Worm (Caenorhabditis elegans) whole organism, young adult: ENCODE measurements around the gene vhp-1.

Experiments used
- B0336.3 ChIP-seq: fragments of 200-800 bp; sonication (Bioruptor generic); IDR thresholded peaks from 2 replicates; pipeline ENCODE4 v1.3.6; 2022; ENCODE audit warnings: missing genetic modification characterization, missing compliant biosample characterization
- F57C9.4 ChIP-seq: sonication (generic microtip); optimal IDR thresholded peaks from 2 replicates; lab custom pipeline; 2017; ENCODE audit warnings: mild to moderate bottlenecking, missing genetic modification characterization, missing compliant biosample characterization
- K11D2.4 ChIP-seq: fragments of 200-800 bp; sonication (Bioruptor generic); IDR thresholded peaks from 2 replicates; pipeline ENCODE4 v1.3.6; 2022; ENCODE audit warnings: missing genetic modification reagents, missing genetic modification characterization, missing compliant biosample characterization
- K12H6.12 ChIP-seq: fragments of 200-800 bp; sonication (Bioruptor generic); optimal IDR thresholded peaks from 2 replicates; lab custom pipeline; 2018; ENCODE audit warnings: mild to moderate bottlenecking, missing genetic modification characterization, missing compliant biosample characterization
- Y95B8A.8 ChIP-seq: fragments of 200-800 bp; sonication (Bioruptor generic); IDR thresholded peaks from 2 replicates; pipeline ENCODE4 v1.3.6; 2022; ENCODE audit warnings: missing genetic modification reagents, missing genetic modification characterization, missing compliant biosample characterization
- ZK185.1 ChIP-seq: sonication (generic microtip); optimal IDR thresholded peaks from 2 replicates; lab custom pipeline; 2016; ENCODE audit warnings: mild to moderate bottlenecking, missing genetic modification characterization, missing compliant biosample characterization; ENCODE audit not compliant: poor library complexity, severe bottlenecking
- akir-1 ChIP-seq: fragments of 200-800 bp; sonication (Bioruptor generic); optimal IDR thresholded peaks from 2 replicates; lab custom pipeline; 2018; ENCODE audit warnings: mild to moderate bottlenecking, missing genetic modification characterization, moderate library complexity, missing compliant biosample characterization
- ama-1 ChIP-seq, 3 experiments: fragments of 150-350 bp in 1 of 3; sonication (generic microtip) in 2 of 3; optimal IDR thresholded peaks; 2 replicates each; lab custom pipeline; 2014 to 2018; ENCODE audit warnings: missing biosample characterization in 2 of 3, missing genetic modification characterization in 2 of 3, missing genetic modification reagents in 2 of 3
- attf-3 ChIP-seq: fragments of 200-800 bp; sonication (Bioruptor generic); conservative IDR thresholded peaks from 2 replicates; pipeline ENCODE4 v1.3.6; 2022; ENCODE audit warnings: missing genetic modification reagents, missing genetic modification characterization, missing compliant biosample characterization
- bed-2 ChIP-seq: fragments of 200-800 bp; sonication (Bioruptor generic); IDR thresholded peaks from 2 replicates; pipeline ENCODE4 v1.3.6; 2022; ENCODE audit warnings: missing genetic modification reagents, missing genetic modification characterization, missing compliant biosample characterization
- cebp-1 ChIP-seq, 2 experiments: fragments of 200-800 bp in 1 of 2; sonication (Bioruptor generic) in 1 of 2; sonication (generic microtip) in 1 of 2; IDR thresholded peaks in 1 of 2; optimal IDR thresholded peaks in 1 of 2; 2 replicates each; pipeline versions ENCODE4 v1.3.6 to Lab custom; 2017 to 2022; ENCODE audit warnings: missing compliant biosample characterization in 2 of 2, missing genetic modification characterization in 2 of 2, mild to moderate bottlenecking in 1 of 2, missing genetic modification reagents in 1 of 2, moderate library complexity in 1 of 2
- ceh-40 ChIP-seq: fragments of 200-800 bp; sonication (Bioruptor generic); IDR thresholded peaks from 2 replicates; pipeline ENCODE4 v1.3.6; 2022; ENCODE audit warnings: missing genetic modification characterization, missing compliant biosample characterization
- ceh-91 ChIP-seq: fragments of 200-800 bp; sonication (Bioruptor generic); IDR thresholded peaks from 2 replicates; pipeline ENCODE4 v1.3.6; 2022; ENCODE audit warnings: missing genetic modification reagents, missing genetic modification characterization, missing compliant biosample characterization
- chd-7 ChIP-seq: sonication (generic microtip); optimal IDR thresholded peaks from 2 replicates; lab custom pipeline; 2016; ENCODE audit warnings: mild to moderate bottlenecking, missing genetic modification characterization, moderate library complexity, missing compliant biosample characterization
- die-1 ChIP-seq: sonication (generic microtip); optimal IDR thresholded peaks from 2 replicates; lab custom pipeline; 2016; ENCODE audit warnings: missing genotype, mild to moderate bottlenecking, missing genetic modification characterization, missing compliant biosample characterization
- dox-1 ChIP-seq: fragments of 200-800 bp; sonication (Bioruptor generic); IDR thresholded peaks from 2 replicates; pipeline ENCODE4 v1.3.6; 2022; ENCODE audit warnings: missing genetic modification reagents, missing genetic modification characterization, missing compliant biosample characterization
- efl-1 ChIP-seq: fragments of 150-350 bp; optimal IDR thresholded peaks from 2 replicates; lab custom pipeline; 2014; ENCODE audit warnings: missing biosample characterization, missing genetic modification reagents, missing genetic modification characterization
- fkh-3 ChIP-seq: sonication (generic microtip); optimal IDR thresholded peaks from 2 replicates; lab custom pipeline; 2016; ENCODE audit warnings: mild to moderate bottlenecking, missing genetic modification characterization, missing compliant biosample characterization
- hlh-26 ChIP-seq: fragments of 200-800 bp; sonication (Bioruptor generic); conservative IDR thresholded peaks from 2 replicates; pipeline ENCODE4 v1.3.6; 2022; ENCODE audit warnings: missing genetic modification reagents, missing genetic modification characterization, missing compliant biosample characterization
- hrde-1 ChIP-seq: sonication (generic microtip); optimal IDR thresholded peaks from 2 replicates; lab custom pipeline; 2016; ENCODE audit warnings: missing genetic modification characterization, mild to moderate bottlenecking, missing compliant biosample characterization, moderate library complexity, missing genotype, missing genetic modification reagents, borderline replicate concordance
- lag-1 ChIP-seq: fragments of 200-800 bp; sonication (Bioruptor generic); IDR thresholded peaks from 2 replicates; pipeline ENCODE4 v1.3.6; 2022; ENCODE audit warnings: missing genetic modification reagents, missing genetic modification characterization, missing compliant biosample characterization
- lir-1 ChIP-seq: fragments of 200-800 bp; sonication (Bioruptor generic); conservative IDR thresholded peaks from 2 replicates; pipeline ENCODE4 v1.3.6; 2022; ENCODE audit warnings: missing genetic modification reagents, missing genetic modification characterization, missing compliant biosample characterization
- madf-3 ChIP-seq: fragments of 200-800 bp; sonication (Bioruptor generic); IDR thresholded peaks from 2 replicates; pipeline ENCODE4 v1.3.6; 2022; ENCODE audit warnings: missing genetic modification reagents, missing genetic modification characterization, missing compliant biosample characterization
- madf-6 ChIP-seq: fragments of 200-800 bp; sonication (Bioruptor generic); IDR thresholded peaks from 2 replicates; pipeline ENCODE4 v1.3.6; 2022; ENCODE audit warnings: missing genetic modification reagents, missing genetic modification characterization, missing compliant biosample characterization
- nfyb-1 ChIP-seq: fragments of 200-800 bp; sonication (Bioruptor generic); IDR thresholded peaks from 2 replicates; pipeline ENCODE4 v1.3.6; 2022; ENCODE audit warnings: missing genetic modification reagents, missing genetic modification characterization, missing compliant biosample characterization
- nhr-80 ChIP-seq: sonication (generic microtip); optimal IDR thresholded peaks from 2 replicates; lab custom pipeline; 2016; ENCODE audit warnings: missing genetic modification characterization, missing compliant biosample characterization
- nhr-90 ChIP-seq: sonication (generic microtip); optimal IDR thresholded peaks from 2 replicates; lab custom pipeline; 2016; ENCODE audit warnings: missing genotype, mild to moderate bottlenecking, missing genetic modification characterization, missing compliant biosample characterization
- pha-4 ChIP-seq: fragments of 150-350 bp; sonication (generic microtip); optimal IDR thresholded peaks from 2 replicates; lab custom pipeline; 2014; ENCODE audit warnings: missing biosample characterization, missing genetic modification reagents, missing genetic modification characterization
- repo-1 ChIP-seq: sonication (generic microtip); optimal IDR thresholded peaks from 2 replicates; lab custom pipeline; 2017; ENCODE audit warnings: mild to moderate bottlenecking, missing genetic modification characterization, missing compliant biosample characterization
- sea-2 ChIP-seq: fragments of 200-800 bp; sonication (Bioruptor generic); IDR thresholded peaks from 2 replicates; pipeline ENCODE4 v1.3.6; 2022; ENCODE audit warnings: missing genetic modification characterization, missing compliant biosample characterization
- snpc-1.3 ChIP-seq: sonication (generic microtip); optimal IDR thresholded peaks from 2 replicates; lab custom pipeline; 2017; ENCODE audit warnings: missing genetic modification characterization, mild to moderate bottlenecking, missing compliant biosample characterization, antibody characterized with exemption, moderate library complexity, missing genotype, missing genetic modification reagents; ENCODE audit not compliant: insufficient read depth
- sptf-2 ChIP-seq: fragments of 200-800 bp; sonication (Bioruptor generic); optimal IDR thresholded peaks from 2 replicates; lab custom pipeline; 2018; ENCODE audit warnings: mild to moderate bottlenecking, missing genetic modification characterization, missing compliant biosample characterization
- tbx-9 ChIP-seq: sonication (generic microtip); optimal IDR thresholded peaks from 2 replicates; lab custom pipeline; 2016; ENCODE audit warnings: borderline replicate concordance, missing genetic modification characterization, inconsistent platforms, missing compliant biosample characterization
- xnd-1 ChIP-seq: sonication (generic microtip); optimal IDR thresholded peaks from 2 replicates; lab custom pipeline; 2016; ENCODE audit warnings: missing genotype, missing genetic modification reagents, missing genetic modification characterization, missing compliant biosample characterization
- ztf-28 ChIP-seq: fragments of 200-800 bp; sonication (Bioruptor generic); IDR thresholded peaks from 2 replicates; pipeline ENCODE4 v1.3.6; 2022; ENCODE audit warnings: missing genetic modification reagents, missing genetic modification characterization, missing compliant biosample characterization

The vhp-1 gene

DNA sequence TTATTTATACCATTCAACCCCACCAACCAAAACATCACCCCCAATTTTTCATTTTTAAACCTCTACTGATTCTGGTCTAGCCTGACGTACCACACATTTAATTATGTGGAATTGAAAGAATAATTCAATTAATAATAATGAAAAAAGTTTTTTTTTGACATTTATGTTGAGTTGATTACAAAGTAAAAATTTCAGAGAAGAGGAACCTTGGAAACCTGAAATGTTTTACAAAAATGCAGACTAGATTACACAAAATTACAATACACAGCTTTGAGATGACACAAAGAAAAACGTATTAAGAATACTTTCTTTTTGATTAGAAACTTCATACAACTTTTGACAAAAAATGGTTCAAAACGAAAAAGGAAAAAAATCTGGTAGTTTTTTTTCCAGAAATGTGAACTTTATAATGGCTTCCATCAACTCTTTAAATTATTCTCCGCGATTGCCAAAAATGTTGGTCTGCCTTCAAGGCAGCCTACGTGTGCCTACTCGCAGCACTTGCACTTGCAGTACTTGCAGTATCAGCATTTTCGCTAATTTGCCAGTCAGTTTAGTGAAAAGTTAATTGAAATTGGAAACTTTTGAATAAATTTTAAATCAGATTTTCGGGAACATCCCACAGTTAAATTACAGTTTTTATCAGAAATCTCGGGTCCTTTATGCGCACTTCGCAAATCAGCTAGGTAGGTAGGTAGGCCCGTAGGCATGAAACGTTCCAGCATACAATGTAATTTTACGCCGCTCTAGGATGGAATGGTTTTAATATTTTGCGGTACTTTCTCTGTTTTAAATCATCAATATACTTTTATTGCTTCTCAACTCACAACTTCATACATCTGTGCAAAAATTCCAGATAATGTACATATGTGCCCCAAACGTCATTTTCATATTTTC lies 17.8 kb downstream of the vhp-1 start:
- peak; percentile 17; the same call in 1 of the 2 replicates for TF ChIP-seq madf-6 (GFP tag; lab: Robert Waterston, UW)
- TF ChIP-seq cebp-1 (GFP tag; IDR thresholded peaks at IDR 0.05; lab: Robert Waterston, UW), result no peak; the same call in 1 of the 2 replicates
- TF ChIP-seq cebp-1 (tag; optimal IDR thresholded peaks at IDR 0.05; lab: Kevin White, UChicago), result peak; percentile 61
- TF ChIP-seq Y95B8A.8 (GFP tag; lab: Robert Waterston, UW), result no peak
- 0 out of 2 replicates have a peak, but pooled peaks have one; percentile 69 for TF ChIP-seq nfyb-1 (GFP tag; lab: Robert Waterston, UW)
- TF ChIP-seq ceh-40 (GFP tag; lab: Robert Waterston, UW), result peak; percentile 64; the same call in 1 of the 2 replicates
- peak; percentile 37; the same call in 1 of the 2 replicates for TF ChIP-seq K11D2.4 (GFP tag; lab: Robert Waterston, UW)
- TF ChIP-seq ama-1 (optimal IDR thresholded peaks at IDR 0.05; lab: Kevin White, UChicago), result no peak
- TF ChIP-seq ama-1 (GFP tag; optimal IDR thresholded peaks at IDR 0.05; lab: Kevin White, UChicago), result peak in 1 of 2 experiments; percentile 19
- TF ChIP-seq bed-2 (GFP tag; lab: Robert Waterston, UW), result no peak
- TF ChIP-seq chd-7 (tag; lab: Kevin White, UChicago), result peak; percentile 37
- TF ChIP-seq K12H6.12 (tag; lab: Kevin White, UChicago), result peak; percentile 5
- TF ChIP-seq madf-3 (GFP tag; lab: Robert Waterston, UW), result peak; percentile 71; the same call in 1 of the 2 replicates
- TF ChIP-seq ZK185.1, result peak; percentile 8
- TF ChIP-seq die-1 (tag; lab: Kevin White, UChicago), result peak; percentile 6
- TF ChIP-seq repo-1 (tag; lab: Kevin White, UChicago), result peak; percentile 28
- TF ChIP-seq ztf-28 (GFP tag; lab: Robert Waterston, UW), result no peak
- peak; percentile 58 for TF ChIP-seq dox-1 (GFP tag; lab: Robert Waterston, UW)
- no peak for TF ChIP-seq efl-1 (GFP tag; lab: Kevin White, UChicago)

DNA sequence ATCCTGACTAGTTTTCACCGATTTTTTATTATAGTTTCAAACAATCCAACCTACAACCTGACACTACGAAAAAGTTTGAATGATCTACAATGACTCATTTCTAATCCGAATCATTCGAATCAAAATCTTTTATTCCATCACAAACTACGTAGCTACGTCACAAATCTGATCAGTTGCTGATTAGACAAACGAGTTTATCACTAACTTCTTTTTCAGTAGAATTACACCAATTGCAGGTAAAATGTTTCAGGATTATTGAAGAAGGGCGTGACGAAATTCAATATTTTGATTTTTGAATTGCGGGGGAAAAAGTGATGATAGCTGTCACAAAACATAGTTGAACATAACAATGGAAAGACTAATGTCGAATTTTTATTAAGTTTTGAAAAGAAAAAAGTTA lies 18.5 kb downstream of the vhp-1 start:
- no peak for TF ChIP-seq B0336.3 (GFP tag; lab: Robert Waterston, UW)
- TF ChIP-seq bed-2 (GFP tag; lab: Robert Waterston, UW), result no peak
- TF ChIP-seq lag-1 (GFP tag; lab: Robert Waterston, UW), result no peak
- no peak for TF ChIP-seq snpc-1.3 (tag; lab: Kevin White, UChicago)
- no peak for TF ChIP-seq hlh-26 (GFP tag; lab: Robert Waterston, UW)
- TF ChIP-seq ZK185.1, result no peak
- TF ChIP-seq akir-1 (GFP tag; lab: Kevin White, UChicago), result no peak
- TF ChIP-seq xnd-1 (tag; lab: Kevin White, UChicago), result no peak
- TF ChIP-seq sptf-2 (GFP tag; lab: Kevin White, UChicago), result no peak
- TF ChIP-seq lir-1, result no peak
- no peak for TF ChIP-seq ceh-91
- TF ChIP-seq fkh-3, result no peak
- no peak for TF ChIP-seq pha-4
- TF ChIP-seq sea-2 (GFP tag; lab: Robert Waterston, UW), result no peak
- TF ChIP-seq attf-3 (GFP tag; lab: Robert Waterston, UW), result no peak
- TF ChIP-seq nhr-80 (tag; lab: Kevin White, UChicago), result no peak
- no peak for TF ChIP-seq F57C9.4 (tag; lab: Kevin White, UChicago)
- no peak for TF ChIP-seq nhr-90 (tag; lab: Kevin White, UChicago)
- no peak for TF ChIP-seq tbx-9 (tag; lab: Kevin White, UChicago)
- TF ChIP-seq hrde-1, result no peak
